Worm (Caenorhabditis elegans) whole organism, early embryonic: Measurements from ENCODE around the gene T20G5.13.

Experiments used
- B0310.2 ChIP-seq: sonication (generic microtip); optimal IDR thresholded peaks from 2 replicates; lab custom pipeline; 2016; ENCODE audit warnings: mild to moderate bottlenecking, missing genetic modification characterization, missing compliant biosample characterization
- F13C5.2 ChIP-seq: sonication (generic microtip); optimal IDR thresholded peaks from 2 replicates; lab custom pipeline; 2017; ENCODE audit warnings: mild to moderate bottlenecking, missing genetic modification characterization, inconsistent platforms, missing compliant biosample characterization
- aly-1 ChIP-seq: sonication (generic microtip); optimal IDR thresholded peaks from 2 replicates; lab custom pipeline; 2016; ENCODE audit warnings: missing genetic modification characterization, missing compliant biosample characterization
- ama-1 ChIP-seq: fragments of 150-350 bp; optimal IDR thresholded peaks from 2 replicates; lab custom pipeline; 2014
- ceh-13 ChIP-seq: fragments of 200-800 bp; sonication (Bioruptor generic); optimal IDR thresholded peaks from 2 replicates; lab custom pipeline; 2018; ENCODE audit warnings: mild to moderate bottlenecking, missing genetic modification characterization, missing compliant biosample characterization
- ceh-36 ChIP-seq: sonication (generic microtip); optimal IDR thresholded peaks from 2 replicates; lab custom pipeline; 2016; ENCODE audit warnings: missing genetic modification characterization, inconsistent platforms, missing compliant biosample characterization
- ets-7 ChIP-seq: sonication (generic microtip); optimal IDR thresholded peaks from 2 replicates; lab custom pipeline; 2016; ENCODE audit warnings: missing genotype, missing genetic modification characterization, missing compliant biosample characterization
- flt-1 ChIP-seq: fragments of 200-800 bp; sonication (Bioruptor generic); IDR thresholded peaks from 2 replicates; pipeline ENCODE4 v1.3.6; 2022; ENCODE audit warnings: missing genetic modification characterization, missing compliant biosample characterization
- hmbx-1 ChIP-seq: sonication (generic microtip); optimal IDR thresholded peaks from 2 replicates; lab custom pipeline; 2016; ENCODE audit warnings: mild to moderate bottlenecking, missing genetic modification characterization, missing compliant biosample characterization
- hmg-4 ChIP-seq: fragments of 200-800 bp; sonication (Bioruptor generic); optimal IDR thresholded peaks from 2 replicates; lab custom pipeline; 2018; ENCODE audit warnings: mild to moderate bottlenecking, missing genetic modification characterization, missing compliant biosample characterization
- hnd-1 ChIP-seq: sonication (generic microtip); optimal IDR thresholded peaks from 2 replicates; lab custom pipeline; 2016; ENCODE audit warnings: missing genetic modification characterization, missing compliant biosample characterization
- pes-1 ChIP-seq: fragments of 200-800 bp; sonication (Bioruptor generic); IDR thresholded peaks from 2 replicates; pipeline ENCODE4 v1.3.6; 2022; ENCODE audit warnings: missing genetic modification reagents, missing genetic modification characterization, missing compliant biosample characterization
- scrt-1 ChIP-seq: fragments of 200-800 bp; sonication (Bioruptor generic); IDR thresholded peaks from 2 replicates; pipeline ENCODE4 v1.3.6; 2022; ENCODE audit warnings: missing genetic modification characterization, missing compliant biosample characterization
- sea-1 ChIP-seq: fragments of 200-800 bp; sonication (Bioruptor generic); conservative IDR thresholded peaks from 2 replicates; pipeline ENCODE4 v1.3.6; 2022; ENCODE audit warnings: missing genetic modification characterization, missing compliant biosample characterization
- tbx-11 ChIP-seq: fragments of 200-800 bp; sonication (Bioruptor generic); IDR thresholded peaks from 2 replicates; pipeline ENCODE4 v1.3.6; 2022; ENCODE audit warnings: missing genetic modification characterization, missing compliant biosample characterization
- tbx-37 ChIP-seq: fragments of 200-800 bp; sonication (Bioruptor generic); conservative IDR thresholded peaks from 2 replicates; pipeline ENCODE4 v1.3.6; 2022; ENCODE audit warnings: missing genetic modification reagents, missing genetic modification characterization, missing compliant biosample characterization
- tra-4 ChIP-seq: sonication (generic microtip); optimal IDR thresholded peaks from 2 replicates; lab custom pipeline; 2017; ENCODE audit warnings: missing genetic modification characterization, missing compliant biosample characterization

T20G5.13 gene

ce11 chrIII:10195911-10196310 lies 5.2 kb downstream of the T20G5.13 start:
- TF ChIP-seq hnd-1 (tag; lab: Kevin White, UChicago), result no peak
- no peak for TF ChIP-seq aly-1

- TF ChIP-seq sea-1 (GFP tag; lab: Robert Waterston, UW) (no peak), ets-7 (tag; lab: Kevin White, UChicago) (no peak), flt-1 (GFP tag; lab: Robert Waterston, UW) (no peak), tbx-11 (GFP tag; lab: Robert Waterston, UW) (no peak), hnd-1 (tag; lab: Kevin White, UChicago) (no peak), aly-1 (no peak), ceh-36 (tag; lab: Kevin White, UChicago) (no peak), tra-4 (tag; lab: Kevin White, UChicago) (no peak), hmbx-1 (tag; lab: Kevin White, UChicago) (no peak), hmg-4 (GFP tag; lab: Kevin White, UChicago) (no peak)
These were observed 6.6 kb downstream of the T20G5.13 start for ce11 chrIII:10194569-10194968.

- no peak for TF ChIP-seq F13C5.2 (tag; lab: Kevin White, UChicago)
- no peak for TF ChIP-seq tra-4 (tag; lab: Kevin White, UChicago)
- TF ChIP-seq aly-1, result no peak
- TF ChIP-seq pes-1 (GFP tag; lab: Robert Waterston, UW), result no peak
- TF ChIP-seq tbx-11 (GFP tag; lab: Robert Waterston, UW), result no peak
- no peak for TF ChIP-seq scrt-1 (GFP tag; lab: Robert Waterston, UW)
- no peak for TF ChIP-seq hmg-4 (GFP tag; lab: Kevin White, UChicago)
- TF ChIP-seq sea-1 (GFP tag; lab: Robert Waterston, UW), result no peak
These were observed 12.2 kb downstream of the T20G5.13 start, which contains the start of gene epac-1 for ce11 chrIII:10188912-10189311. Gene epac-1, plus strand, starts transcription at chrIII:10189212.

ce11 chrIII:10187840-10188239 lies 13.3 kb downstream of the T20G5.13 start:
- TF ChIP-seq scrt-1 (GFP tag; lab: Robert Waterston, UW), result no peak
- TF ChIP-seq ama-1 (lab: Kevin White, UChicago), result no peak
- no peak for TF ChIP-seq pes-1 (GFP tag; lab: Robert Waterston, UW)
- no peak for TF ChIP-seq flt-1 (GFP tag; lab: Robert Waterston, UW)
- no peak for TF ChIP-seq tra-4 (tag; lab: Kevin White, UChicago)
- TF ChIP-seq tbx-37, result no peak
- TF ChIP-seq ceh-13, result no peak
- TF ChIP-seq F13C5.2 (tag; lab: Kevin White, UChicago), result no peak

- TF ChIP-seq hmbx-1 (tag; lab: Kevin White, UChicago) (no peak), tra-4 (tag; lab: Kevin White, UChicago) (no peak), hnd-1 (tag; lab: Kevin White, UChicago) (no peak), hmg-4 (GFP tag; lab: Kevin White, UChicago) (no peak), ceh-13 (no peak), tbx-11 (GFP tag; lab: Robert Waterston, UW) (no peak), aly-1 (no peak), flt-1 (GFP tag; lab: Robert Waterston, UW) (no peak), B0310.2 (no peak), ceh-36 (tag; lab: Kevin White, UChicago) (no peak), ets-7 (tag; lab: Kevin White, UChicago) (no peak)
These were observed 15.0 kb downstream of the T20G5.13 start, which contains the start of gene unc-47 for ce11 chrIII:10186160-10186559. Gene unc-47, minus strand, starts transcription at chrIII:10186260.

- TF ChIP-seq hnd-1 (tag; lab: Kevin White, UChicago) (no peak), ama-1 (lab: Kevin White, UChicago) (no peak), aly-1 (no peak), pes-1 (GFP tag; lab: Robert Waterston, UW) (no peak), ets-7 (tag; lab: Kevin White, UChicago) (no peak), flt-1 (GFP tag; lab: Robert Waterston, UW) (no peak), scrt-1 (GFP tag; lab: Robert Waterston, UW) (no peak), B0310.2 (no peak), sea-1 (GFP tag; lab: Robert Waterston, UW) (no peak), tbx-11 (GFP tag; lab: Robert Waterston, UW) (no peak), hmbx-1 (tag; lab: Kevin White, UChicago) (no peak), ceh-13 (no peak), tra-4 (tag; lab: Kevin White, UChicago) (no peak), tbx-37 (no peak), hmg-4 (GFP tag; lab: Kevin White, UChicago) (no peak), ceh-36 (tag; lab: Kevin White, UChicago) (no peak), F13C5.2 (tag; lab: Kevin White, UChicago) (no peak)
These were observed 19.3 kb downstream of the T20G5.13 start for ce11 chrIII:10181868-10182267.

ce11 chrIII:10179444-10179843 lies 21.7 kb downstream of the T20G5.13 start:
- no peak for TF ChIP-seq ama-1 (lab: Kevin White, UChicago)
- TF ChIP-seq hnd-1 (tag; lab: Kevin White, UChicago), result no peak
- TF ChIP-seq pes-1 (GFP tag; lab: Robert Waterston, UW), result no peak
- TF ChIP-seq hmbx-1 (tag; lab: Kevin White, UChicago), result no peak
- no peak for TF ChIP-seq scrt-1 (GFP tag; lab: Robert Waterston, UW)
- no peak for TF ChIP-seq ceh-13
- TF ChIP-seq aly-1, result no peak
- no peak for TF ChIP-seq hmg-4 (GFP tag; lab: Kevin White, UChicago)
- no peak for TF ChIP-seq F13C5.2 (tag; lab: Kevin White, UChicago)
- TF ChIP-seq ets-7 (tag; lab: Kevin White, UChicago), result no peak
- no peak for TF ChIP-seq tbx-11 (GFP tag; lab: Robert Waterston, UW)
- TF ChIP-seq tbx-37, result no peak
- no peak for TF ChIP-seq tra-4 (tag; lab: Kevin White, UChicago)

- TF ChIP-seq tbx-11 (GFP tag; lab: Robert Waterston, UW) (no peak), hmg-4 (GFP tag; lab: Kevin White, UChicago) (no peak), ama-1 (lab: Kevin White, UChicago) (no peak), scrt-1 (GFP tag; lab: Robert Waterston, UW) (no peak), flt-1 (GFP tag; lab: Robert Waterston, UW) (no peak), hmbx-1 (tag; lab: Kevin White, UChicago) (no peak), ceh-13 (no peak), aly-1 (no peak), tbx-37 (no peak)
These were observed 22.6 kb downstream of the T20G5.13 start for ce11 chrIII:10178552-10178951.
